Worm (Caenorhabditis elegans) whole organism, midembryonic: ENCODE measurements around the gene C06B3.1.

Experiments used
- T22C8.4 ChIP-seq: fragments of 200-800 bp; sonication (Bioruptor generic); IDR thresholded peaks from 2 replicates; pipeline ENCODE4 v1.3.6; 2022; ENCODE audit warnings: missing genetic modification characterization, missing compliant biosample characterization
- cog-1 ChIP-seq: sonication (generic microtip); optimal IDR thresholded peaks from 2 replicates; lab custom pipeline; 2016; ENCODE audit warnings: missing genetic modification characterization, missing compliant biosample characterization
- flt-1 ChIP-seq: fragments of 200-800 bp; sonication (Bioruptor generic); IDR thresholded peaks from 2 replicates; pipeline ENCODE4 v1.3.6; 2022; ENCODE audit warnings: missing genetic modification characterization, missing compliant biosample characterization
- klf-2 ChIP-seq: fragments of 200-800 bp; sonication (Bioruptor generic); conservative IDR thresholded peaks from 2 replicates; pipeline ENCODE4 v1.3.6; 2022; ENCODE audit warnings: missing genetic modification reagents, missing genetic modification characterization, missing compliant biosample characterization
- med-1 ChIP-seq: sonication (generic microtip); optimal IDR thresholded peaks from 2 replicates; lab custom pipeline; 2017; ENCODE audit warnings: missing genetic modification characterization, mild to moderate bottlenecking, missing compliant biosample characterization, antibody characterized with exemption, missing genetic modification reagents; ENCODE audit not compliant: insufficient read depth
- ref-1 ChIP-seq: fragments of 200-800 bp; sonication (Bioruptor generic); conservative IDR thresholded peaks from 2 replicates; pipeline ENCODE4 v1.3.6; 2022; ENCODE audit warnings: missing genetic modification reagents, missing genetic modification characterization, missing compliant biosample characterization
- tab-1 ChIP-seq: fragments of 200-800 bp; sonication (Bioruptor generic); IDR thresholded peaks from 2 replicates; pipeline ENCODE4 v1.3.6; 2022; ENCODE audit warnings: missing genetic modification characterization, missing compliant biosample characterization
- ztf-23 ChIP-seq: fragments of 200-800 bp; sonication (Bioruptor generic); IDR thresholded peaks from 2 replicates; pipeline ENCODE4 v1.3.6; 2022; ENCODE audit warnings: missing genetic modification reagents, missing genetic modification characterization, missing compliant biosample characterization
- ztf-29 ChIP-seq: fragments of 200-800 bp; sonication (Bioruptor generic); IDR thresholded peaks from 2 replicates; pipeline ENCODE4 v1.3.6; 2022; ENCODE audit warnings: missing genetic modification reagents, missing genetic modification characterization, missing compliant biosample characterization

The C06B3.1 gene

DNA sequence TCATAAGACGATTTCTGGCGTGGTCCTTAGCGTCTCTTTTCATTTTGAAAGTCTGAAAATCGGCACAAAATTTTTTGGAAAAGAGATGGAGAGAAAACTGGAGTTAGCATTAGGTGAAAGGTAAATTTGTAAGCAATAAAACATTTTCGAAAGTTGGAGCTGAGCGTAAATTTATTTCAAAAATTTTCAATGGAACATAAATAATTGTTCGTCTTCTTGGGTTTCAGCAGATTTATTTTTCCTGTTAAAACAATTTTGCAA lies 6.3 kb downstream of the C06B3.1 start, which contains the start of gene C06B3.6:
C06B3.6 (minus strand) TSS at position 52 of the 261 bp plus-strand sequence.
- no peak for TF ChIP-seq ztf-29
- no peak for TF ChIP-seq flt-1 (GFP tag; lab: Robert Waterston, UW)
- no peak for TF ChIP-seq klf-2
- TF ChIP-seq ztf-23 (GFP tag; lab: Robert Waterston, UW) = no peak
- no peak for TF ChIP-seq ref-1 (GFP tag; lab: Robert Waterston, UW)
- no peak for TF ChIP-seq cog-1 (tag; lab: Kevin White, UChicago)
- TF ChIP-seq T22C8.4 = no peak
- no peak for TF ChIP-seq med-1 (GFP tag; lab: Kevin White, UChicago)
- TF ChIP-seq tab-1 = no peak

DNA sequence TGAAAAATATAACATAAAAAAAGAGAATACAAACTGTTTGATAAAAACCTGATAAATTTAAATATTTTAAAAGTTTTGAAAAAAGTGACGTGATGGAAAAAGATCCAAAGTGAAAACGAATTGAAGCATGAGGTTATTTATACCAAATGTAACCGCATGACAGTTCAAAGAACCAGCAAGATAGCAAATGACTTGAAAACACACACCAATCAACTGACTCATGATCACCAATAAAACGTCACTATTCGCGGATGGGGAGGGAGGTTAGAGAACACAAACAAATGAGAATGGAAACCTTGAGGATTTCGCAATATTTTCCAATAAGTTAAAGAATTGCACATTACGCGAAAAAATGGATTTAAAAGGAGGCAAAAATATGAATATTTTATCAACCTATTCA lies 6.8 kb downstream of the C06B3.1 start, which contains the start of gene C06B3.7:
C06B3.7 (plus strand) TSS at position 287 of the 400 bp plus-strand sequence.
- no peak for TF ChIP-seq T22C8.4
- no peak for TF ChIP-seq cog-1 (tag; lab: Kevin White, UChicago)
- TF ChIP-seq med-1 (GFP tag; lab: Kevin White, UChicago) = no peak

DNA sequence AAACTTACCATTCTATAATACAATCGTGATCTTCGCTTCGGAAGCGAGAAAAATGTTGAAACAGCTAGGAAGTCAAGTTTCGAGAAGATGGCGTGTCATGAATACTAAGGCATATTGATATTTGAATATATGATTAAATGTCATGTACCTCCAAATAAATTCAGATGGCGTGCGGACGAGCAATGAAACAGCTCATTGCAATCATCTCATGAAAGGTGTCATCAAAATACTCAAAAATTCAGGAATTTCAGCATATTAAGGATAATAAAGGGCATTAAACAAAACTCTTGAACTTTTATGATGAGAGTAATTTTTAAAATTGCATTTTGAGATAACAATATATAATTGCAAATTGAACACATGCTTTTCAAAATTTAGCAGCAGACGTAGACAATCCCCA lies 12.8 kb downstream of the C06B3.1 start, which contains the start of gene gcy-32:
gcy-32 (minus strand) TSS at position 101 of the 400 bp plus-strand sequence.
- TF ChIP-seq ztf-29 = no peak
- no peak for TF ChIP-seq T22C8.4
- no peak for TF ChIP-seq ref-1 (GFP tag; lab: Robert Waterston, UW)
- no peak for TF ChIP-seq tab-1

DNA sequence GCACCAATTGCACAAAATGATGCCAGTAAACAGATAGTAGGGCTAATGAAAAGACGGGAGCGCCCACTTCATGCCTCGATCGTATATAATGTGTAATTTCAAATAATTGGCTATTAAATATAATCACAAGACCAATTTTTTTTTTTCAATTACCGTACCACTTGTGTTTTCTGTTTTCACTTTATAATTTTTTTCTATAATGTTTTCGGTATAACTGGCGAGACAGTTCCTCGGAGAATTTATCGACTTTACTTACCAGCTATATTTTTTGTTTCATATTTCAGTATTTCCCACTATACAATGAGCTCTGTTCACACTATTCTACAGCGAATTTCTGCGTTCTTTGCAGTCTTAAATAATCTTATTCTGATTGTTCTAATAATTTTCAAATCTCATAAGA lies 13.6 kb downstream of the C06B3.1 start, which contains the start of gene str-252:
str-252 (plus strand) TSS at position 301 of the 400 bp plus-strand sequence.
- no peak for TF ChIP-seq flt-1 (GFP tag; lab: Robert Waterston, UW)
- TF ChIP-seq ref-1 (GFP tag; lab: Robert Waterston, UW) = no peak
- no peak for TF ChIP-seq ztf-29
- no peak for TF ChIP-seq T22C8.4
- TF ChIP-seq med-1 (GFP tag; lab: Kevin White, UChicago) = no peak
- no peak for TF ChIP-seq klf-2
- no peak for TF ChIP-seq cog-1 (tag; lab: Kevin White, UChicago)
- no peak for TF ChIP-seq tab-1
- no peak for TF ChIP-seq ztf-23 (GFP tag; lab: Robert Waterston, UW)

DNA sequence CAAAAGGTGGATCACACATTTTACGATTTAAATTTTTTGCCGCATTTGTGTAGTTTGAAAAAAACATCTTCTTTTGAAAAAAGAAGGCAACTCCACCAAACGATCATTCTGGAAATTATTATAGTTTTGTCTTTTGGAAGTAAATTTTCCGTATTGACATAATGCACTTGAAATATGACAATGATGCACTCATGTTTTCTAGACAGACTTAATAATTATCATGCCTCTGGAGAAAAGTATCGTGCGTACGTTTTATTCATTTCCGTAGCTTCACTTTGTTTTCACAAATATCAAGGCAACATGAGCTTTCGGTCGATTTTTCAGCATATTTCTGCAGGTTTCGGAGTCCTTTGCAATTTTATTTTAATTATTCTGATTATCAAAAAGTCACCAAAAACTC lies 15.7 kb downstream of the C06B3.1 start, which contains the start of gene str-250:
str-250 (plus strand) TSS at position 301 of the 400 bp plus-strand sequence.
- TF ChIP-seq med-1 (GFP tag; lab: Kevin White, UChicago) (no peak), T22C8.4 (no peak), klf-2 (no peak), ref-1 (GFP tag; lab: Robert Waterston, UW) (no peak), cog-1 (tag; lab: Kevin White, UChicago) (no peak), ztf-23 (GFP tag; lab: Robert Waterston, UW) (no peak), ztf-29 (no peak), flt-1 (GFP tag; lab: Robert Waterston, UW) (no peak), tab-1 (no peak)

DNA sequence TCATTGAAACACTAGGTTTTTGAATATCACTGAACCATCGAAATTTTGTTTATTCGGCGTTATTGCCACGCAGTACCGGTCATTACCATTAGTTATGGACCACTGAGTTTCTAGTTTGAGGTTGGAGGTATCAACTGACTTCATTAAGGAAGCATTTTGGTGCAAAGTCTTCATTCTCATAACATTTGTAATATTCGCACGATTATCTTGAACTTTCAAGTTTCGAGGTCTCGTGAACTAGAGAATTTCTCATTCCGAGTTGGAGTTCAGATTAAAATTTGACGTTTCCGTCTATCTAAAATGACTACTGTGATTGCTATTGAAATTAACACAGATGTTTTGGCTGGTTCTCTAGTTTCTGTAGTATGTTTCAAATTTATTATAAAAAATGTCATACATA lies 18.1 kb downstream of the C06B3.1 start, which contains the start of gene srx-42:
srx-42 (plus strand) TSS at position 301 of the 400 bp plus-strand sequence.
- no peak for TF ChIP-seq med-1 (GFP tag; lab: Kevin White, UChicago)
- no peak for TF ChIP-seq tab-1

DNA sequence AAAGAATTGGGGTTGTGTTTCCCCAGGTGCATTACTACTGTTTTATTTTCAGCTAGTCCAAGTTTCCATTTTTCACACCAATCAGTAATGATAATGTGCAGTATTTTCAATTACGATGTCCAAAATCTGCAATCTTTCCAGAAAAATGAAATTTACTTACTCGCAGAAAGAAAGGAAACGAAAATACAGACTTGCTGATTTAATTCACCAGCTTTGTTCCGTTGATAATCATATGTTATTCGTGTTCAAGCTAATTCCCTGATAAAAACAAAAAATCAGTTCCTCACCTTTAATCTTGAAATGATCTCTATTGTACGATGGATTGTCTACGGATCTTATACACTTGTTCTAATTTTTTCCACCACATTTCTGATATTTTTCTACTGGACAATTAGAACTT lies 21.3 kb downstream of the C06B3.1 start, which contains the start of gene srxa-11:
srxa-11 (plus strand) TSS at position 301 of the 400 bp plus-strand sequence.
- TF ChIP-seq ztf-29 (no peak), med-1 (GFP tag; lab: Kevin White, UChicago) (no peak), ztf-23 (GFP tag; lab: Robert Waterston, UW) (no peak), cog-1 (tag; lab: Kevin White, UChicago) (no peak), flt-1 (GFP tag; lab: Robert Waterston, UW) (no peak), klf-2 (no peak), T22C8.4 (no peak), tab-1 (no peak), ref-1 (GFP tag; lab: Robert Waterston, UW) (no peak)

DNA sequence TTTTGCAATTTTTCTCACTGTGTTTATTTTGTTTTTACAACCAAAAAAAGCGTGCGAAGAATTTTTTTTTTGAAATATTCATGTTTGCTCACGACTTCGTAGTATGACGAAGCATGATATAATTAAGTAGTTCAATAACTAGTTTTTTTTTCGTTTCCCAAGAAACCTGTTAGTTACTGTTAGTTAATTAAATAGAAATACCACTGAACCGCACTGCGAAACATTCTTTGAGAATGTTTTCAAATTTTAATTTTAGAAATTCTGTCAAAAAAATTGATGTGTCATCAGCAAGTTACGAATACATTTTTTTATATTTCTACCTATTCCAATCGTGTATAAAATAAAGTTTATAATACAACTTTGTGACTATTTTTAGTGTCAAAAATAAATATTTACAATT lies 23.8 kb downstream of the C06B3.1 start, which contains the start of gene srxa-12:
srxa-12 (plus strand) TSS at position 301 of the 400 bp plus-strand sequence.
- no peak for TF ChIP-seq ztf-23 (GFP tag; lab: Robert Waterston, UW)
- TF ChIP-seq ztf-29 = no peak
- no peak for TF ChIP-seq flt-1 (GFP tag; lab: Robert Waterston, UW)
- no peak for TF ChIP-seq tab-1
- TF ChIP-seq ref-1 (GFP tag; lab: Robert Waterston, UW) = no peak
- no peak for TF ChIP-seq T22C8.4
- TF ChIP-seq med-1 (GFP tag; lab: Kevin White, UChicago) = no peak
- TF ChIP-seq cog-1 (tag; lab: Kevin White, UChicago) = no peak
- no peak for TF ChIP-seq klf-2

DNA sequence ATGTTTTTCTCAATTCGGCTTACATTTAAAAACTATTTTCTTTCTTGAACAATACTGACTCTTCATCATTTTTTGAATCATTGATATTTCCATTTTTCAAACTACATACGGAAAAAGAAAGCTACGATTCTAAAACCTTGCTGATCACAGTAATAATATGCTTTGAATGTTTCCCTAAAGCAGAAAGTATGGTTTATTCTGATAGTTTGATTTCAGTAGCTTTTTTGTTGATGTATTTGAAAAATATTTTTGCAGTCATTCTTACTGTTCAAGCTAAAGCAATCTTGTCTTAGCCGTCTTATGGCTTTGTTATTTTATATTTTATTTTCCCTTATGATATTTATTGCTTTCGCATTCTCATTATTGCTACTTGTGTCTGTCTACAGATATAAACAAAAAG lies 26.9 kb downstream of the C06B3.1 start, which contains the start of gene srxa-13:
srxa-13 (plus strand) TSS at position 301 of the 400 bp plus-strand sequence.
- no peak for TF ChIP-seq klf-2

DNA sequence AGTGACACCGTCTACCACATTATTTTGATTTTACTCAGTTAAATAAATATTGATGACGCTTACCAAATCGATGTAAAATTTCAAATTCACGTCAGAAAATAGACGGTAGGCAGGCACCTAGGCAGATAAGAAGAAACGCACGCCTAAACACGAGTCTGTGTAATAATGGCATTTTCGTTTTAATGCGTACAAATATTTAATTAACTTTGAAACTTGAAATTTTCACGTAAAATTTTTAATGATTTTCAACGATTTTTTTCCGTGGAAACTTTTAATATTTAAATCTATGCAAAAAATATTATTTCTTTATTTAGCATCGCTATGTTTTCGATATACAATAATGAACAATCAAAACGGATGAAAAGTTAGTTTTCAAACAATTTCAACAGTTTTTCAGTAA lies 28.6 kb downstream of the C06B3.1 start, which contains the start of gene C06B3.16:
C06B3.16 (plus strand) TSS at position 301 of the 400 bp plus-strand sequence.
- TF ChIP-seq ztf-29 (no peak), T22C8.4 (no peak), tab-1 (no peak), ref-1 (GFP tag; lab: Robert Waterston, UW) (no peak), ztf-23 (GFP tag; lab: Robert Waterston, UW) (no peak), klf-2 (no peak), cog-1 (tag; lab: Kevin White, UChicago) (no peak), med-1 (GFP tag; lab: Kevin White, UChicago) (no peak), flt-1 (GFP tag; lab: Robert Waterston, UW) (no peak)

DNA sequence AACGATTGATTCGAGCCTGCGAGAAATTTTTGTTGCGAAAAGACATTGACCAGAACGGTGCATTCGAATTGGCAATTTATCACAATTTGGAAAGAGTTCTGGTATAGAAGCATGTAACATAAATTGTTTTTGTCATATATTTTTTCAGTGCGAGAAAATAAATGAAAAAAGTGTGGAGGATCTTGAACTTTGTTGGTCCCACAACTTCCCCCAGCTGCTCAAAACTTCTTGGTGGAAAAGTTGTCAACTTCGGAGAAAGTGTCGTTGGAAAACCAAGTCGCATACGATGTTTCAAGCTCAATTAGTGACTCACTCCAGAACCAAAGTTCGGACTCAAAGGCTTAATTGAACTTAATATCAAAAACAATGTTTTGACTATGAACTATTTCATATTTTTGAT lies 29.4 kb downstream of the C06B3.1 start:
- no peak for TF ChIP-seq ztf-29
- TF ChIP-seq flt-1 (GFP tag; lab: Robert Waterston, UW) = no peak
- TF ChIP-seq T22C8.4 = no peak
- TF ChIP-seq tab-1 = no peak
- TF ChIP-seq cog-1 (tag; lab: Kevin White, UChicago) = no peak
- TF ChIP-seq med-1 (GFP tag; lab: Kevin White, UChicago) = no peak
- TF ChIP-seq klf-2 = no peak
- no peak for TF ChIP-seq ref-1 (GFP tag; lab: Robert Waterston, UW)
- no peak for TF ChIP-seq ztf-23 (GFP tag; lab: Robert Waterston, UW)
